Fruit fly (Drosophila melanogaster) whole organism, embryonic: Measurements from ENCODE around the gene Atpalpha.

Experiments
- Bteb2 ChIP-seq: fragments of 200-800 bp; sonication (Bioruptor generic); optimal IDR thresholded peaks from 2 replicates; lab custom pipeline; 2016; ENCODE audit warnings: missing biosample characterization, missing genetic modification characterization
- CG10267 ChIP-seq: fragments of 200-800 bp; sonication (Bioruptor generic); optimal IDR thresholded peaks from 2 replicates; lab custom pipeline; 2018; ENCODE audit warnings: missing biosample characterization, mild to moderate bottlenecking, missing genetic modification characterization, moderate library complexity
- CG10462 ChIP-seq: fragments of 200-800 bp; sonication (Bioruptor generic); optimal IDR thresholded peaks from 2 replicates; lab custom pipeline; 2016; ENCODE audit warnings: missing biosample characterization, missing genetic modification characterization
- CG12744 ChIP-seq: fragments of 200-800 bp; sonication (Bioruptor generic); optimal IDR thresholded peaks from 2 replicates; lab custom pipeline; 2016; ENCODE audit warnings: missing biosample characterization, missing genetic modification characterization
- CG12942 ChIP-seq: fragments of 200-800 bp; sonication (Bioruptor generic); optimal IDR thresholded peaks from 3 replicates; lab custom pipeline; 2016; ENCODE audit warnings: missing biosample characterization, missing genetic modification characterization
- CG13624 ChIP-seq: fragments of 200-800 bp; sonication (Bioruptor generic); optimal IDR thresholded peaks from 2 replicates; lab custom pipeline; 2016; ENCODE audit warnings: missing biosample characterization, missing genetic modification characterization
- CG14667 ChIP-seq: fragments of 200-800 bp; sonication (Bioruptor generic); IDR thresholded peaks from 2 replicates; pipeline ENCODE4 v1.3.6; 2022; ENCODE audit warnings: missing biosample characterization, missing genetic modification characterization
- CG15696 ChIP-seq: fragments of 200-800 bp; sonication (Bioruptor generic); optimal IDR thresholded peaks from 2 replicates; lab custom pipeline; 2019; ENCODE audit warnings: missing biosample characterization, mild to moderate bottlenecking, missing genetic modification characterization, moderate library complexity
- CG17829 ChIP-seq: fragments of 200-800 bp; optimal IDR thresholded peaks from 2 replicates; lab custom pipeline; 2019; ENCODE audit warnings: missing biosample characterization, mild to moderate bottlenecking, missing genetic modification characterization, moderate library complexity
- CG18476 ChIP-seq: fragments of 200-800 bp; sonication (Bioruptor generic); optimal IDR thresholded peaks from 2 replicates; lab custom pipeline; 2016; ENCODE audit warnings: missing biosample characterization, mild to moderate bottlenecking, missing genetic modification characterization
- CG18599 ChIP-seq: fragments of 200-800 bp; sonication (Bioruptor generic); optimal IDR thresholded peaks from 3 replicates; lab custom pipeline; 2017; ENCODE audit warnings: missing biosample characterization, missing genetic modification characterization, mild to moderate bottlenecking, moderate library complexity, missing genetic modification reagents
- CG2678 ChIP-seq: fragments of 200-800 bp; sonication (Bioruptor generic); optimal IDR thresholded peaks from 3 replicates; lab custom pipeline; 2019; ENCODE audit warnings: missing biosample characterization, mild to moderate bottlenecking, missing genetic modification characterization, moderate library complexity
- CG2889 ChIP-seq: fragments of 200-800 bp; sonication (Bioruptor generic); IDR thresholded peaks from 3 replicates; pipeline ENCODE4 v1.3.6; 2022; ENCODE audit warnings: missing biosample characterization, missing genetic modification characterization
- CG3726 ChIP-seq: fragments of 200-800 bp; sonication (Bioruptor generic); IDR thresholded peaks from 3 replicates; pipeline ENCODE4, ENCODE4 v1.3.6; 2022; ENCODE audit warnings: missing biosample characterization, missing genetic modification characterization
- CG42726 ChIP-seq: fragments of 200-800 bp; sonication (Bioruptor generic); IDR thresholded peaks from 2 replicates; pipeline ENCODE4 v1.3.6; 2022; ENCODE audit warnings: missing biosample characterization, missing genetic modification characterization; ENCODE audit not compliant: partially characterized antibody
- CG5245 ChIP-seq: fragments of 200-800 bp; sonication (Bioruptor generic); optimal IDR thresholded peaks from 3 replicates; lab custom pipeline; 2016; ENCODE audit warnings: missing biosample characterization, missing genetic modification characterization
- CG6272 ChIP-seq: fragments of 200-800 bp; sonication (Bioruptor generic); IDR thresholded peaks from 2 replicates; pipeline ENCODE4 v1.3.6; 2022; ENCODE audit warnings: missing biosample characterization, missing genetic modification characterization
- CG6791 ChIP-seq: fragments of 200-800 bp; sonication (Bioruptor generic); IDR thresholded peaks from 3 replicates; pipeline ENCODE4 v1.3.6; 2022; ENCODE audit warnings: missing biosample characterization, missing genetic modification characterization; ENCODE audit not compliant: partially characterized antibody
- CG7786 ChIP-seq: fragments of 200-800 bp; sonication (Bioruptor generic); optimal IDR thresholded peaks from 2 replicates; lab custom pipeline; 2016; ENCODE audit warnings: missing biosample characterization, missing genetic modification characterization
- CG8765 ChIP-seq: fragments of 200-800 bp; sonication (Bioruptor generic); IDR thresholded peaks from 2 replicates; pipeline ENCODE4 v1.3.6; 2022; ENCODE audit warnings: missing biosample characterization, missing genetic modification characterization
- Dek ChIP-seq: fragments of 200-800 bp; sonication (Bioruptor generic); optimal IDR thresholded peaks from 3 replicates; lab custom pipeline; 2019; ENCODE audit warnings: missing biosample characterization, mild to moderate bottlenecking, missing genetic modification characterization, moderate library complexity
- Gug ChIP-seq: fragments of 200-800 bp; sonication (Bioruptor generic); IDR thresholded peaks from 4 replicates; pipeline ENCODE4 v1.3.6; 2022; ENCODE audit warnings: missing biosample characterization, missing genetic modification characterization
- HLH4C ChIP-seq: fragments of 200-800 bp; sonication (Bioruptor generic); IDR thresholded peaks from 3 replicates; pipeline ENCODE4 v1.3.6; 2022; ENCODE audit warnings: missing biosample characterization, missing genetic modification characterization; ENCODE audit not compliant: partially characterized antibody
- HLHmδ ChIP-seq: fragments of 200-800 bp; sonication (Bioruptor generic); optimal IDR thresholded peaks from 2 replicates; lab custom pipeline; 2018; ENCODE audit warnings: missing biosample characterization, mild to moderate bottlenecking, missing genetic modification characterization, moderate library complexity
- Jarid2 ChIP-seq: fragments of 200-800 bp; sonication (Bioruptor generic); optimal IDR thresholded peaks from 3 replicates; lab custom pipeline; 2017; ENCODE audit warnings: mild to moderate bottlenecking, missing biosample characterization, missing genetic modification reagents, missing genetic modification characterization
- Neu2 ChIP-seq: fragments of 200-800 bp; sonication (Bioruptor generic); optimal IDR thresholded peaks from 3 replicates; lab custom pipeline; 2016; ENCODE audit warnings: missing biosample characterization, missing genetic modification characterization, borderline replicate concordance
- Ravus ChIP-seq: fragments of 200-800 bp; sonication (Bioruptor generic); IDR thresholded peaks from 2 replicates; pipeline ENCODE4 v1.3.6; 2022; ENCODE audit warnings: missing biosample characterization, missing genetic modification characterization
- Sry-δ ChIP-seq: fragments of 200-800 bp; sonication (Bioruptor generic); optimal IDR thresholded peaks from 2 replicates; lab custom pipeline; 2016; ENCODE audit warnings: missing biosample characterization, missing genetic modification characterization
- Usf ChIP-seq: fragments of 200-800 bp; sonication (Bioruptor generic); optimal IDR thresholded peaks from 2 replicates; lab custom pipeline; 2017; ENCODE audit warnings: missing genotype, missing biosample characterization, missing genetic modification characterization
- ab ChIP-seq: fragments of 200-800 bp; sonication (Bioruptor generic); optimal IDR thresholded peaks from 2 replicates; lab custom pipeline; 2016; ENCODE audit warnings: missing biosample characterization, missing genetic modification characterization
- al ChIP-seq: fragments of 200-800 bp; sonication (Bioruptor generic); IDR thresholded peaks from 2 replicates; pipeline ENCODE4 v1.3.6; 2022; ENCODE audit warnings: missing biosample characterization, missing genetic modification characterization
- btn ChIP-seq: fragments of 200-800 bp; sonication (Bioruptor generic); optimal IDR thresholded peaks from 2 replicates; lab custom pipeline; 2016; ENCODE audit warnings: missing biosample characterization, missing genetic modification characterization
- cas ChIP-seq: fragments of 200-800 bp; sonication (Bioruptor generic); IDR thresholded peaks from 2 replicates; pipeline ENCODE4 v1.3.6; 2022; ENCODE audit warnings: missing biosample characterization, missing genetic modification characterization
- chn ChIP-seq: fragments of 200-800 bp; sonication (Bioruptor generic); optimal IDR thresholded peaks from 2 replicates; lab custom pipeline; 2016; ENCODE audit warnings: missing biosample characterization, missing genetic modification characterization
- gem ChIP-seq: fragments of 200-800 bp; sonication (Bioruptor generic); optimal IDR thresholded peaks from 2 replicates; lab custom pipeline; 2019; ENCODE audit warnings: missing biosample characterization, mild to moderate bottlenecking, missing genetic modification characterization, moderate library complexity
- jigr1 ChIP-seq: fragments of 200-800 bp; sonication (Bioruptor generic); IDR thresholded peaks from 3 replicates; pipeline ENCODE4 v1.3.6; 2022; ENCODE audit warnings: missing biosample characterization, missing genetic modification characterization
- lilli ChIP-seq: fragments of 200-800 bp; sonication (Bioruptor generic); optimal IDR thresholded peaks from 3 replicates; lab custom pipeline; 2016; ENCODE audit warnings: missing biosample characterization, missing genetic modification characterization
- nau ChIP-seq: fragments of 200-800 bp; sonication (Bioruptor generic); optimal IDR thresholded peaks from 3 replicates; lab custom pipeline; 2017; ENCODE audit warnings: missing biosample characterization, mild to moderate bottlenecking, missing genetic modification characterization, missing genetic modification reagents
- p53 ChIP-seq: fragments of 200-800 bp; sonication (Bioruptor generic); optimal IDR thresholded peaks from 2 replicates; lab custom pipeline; 2016; ENCODE audit warnings: missing biosample characterization, missing genetic modification characterization
- prd ChIP-seq, 3 experiments: fragments of >200 bp in 2 of 3; fragments of 200-800 bp in 1 of 3; sonication (Bioruptor generic) in 1 of 3; optimal IDR thresholded peaks in 2 of 3; IDR thresholded peaks in 1 of 3; 2 replicates in 2 of 3; 3 replicates in 1 of 3; pipeline versions ENCODE4 v1.3.6 to Lab custom; 2017 to 2022; ENCODE audit warnings: missing biosample characterization in 1 of 3, missing genetic modification characterization in 1 of 3
- ranshi ChIP-seq: fragments of 200-800 bp; sonication (Bioruptor generic); IDR thresholded peaks from 2 replicates; pipeline ENCODE4 v1.3.6; 2022; ENCODE audit warnings: missing biosample characterization, missing genetic modification characterization
- row ChIP-seq: fragments of 200-800 bp; sonication (Bioruptor generic); IDR thresholded peaks from 3 replicates; pipeline ENCODE4 v1.3.6; 2022; ENCODE audit warnings: missing biosample characterization, missing genetic modification characterization
- run ChIP-seq: fragments of 200-800 bp; sonication (Bioruptor generic); optimal IDR thresholded peaks from 3 replicates; lab custom pipeline; 2018; ENCODE audit warnings: missing biosample characterization, mild to moderate bottlenecking, missing genetic modification characterization
- slou ChIP-seq: fragments of 200-800 bp; sonication (Bioruptor generic); optimal IDR thresholded peaks from 3 replicates; lab custom pipeline; 2016; ENCODE audit warnings: missing biosample characterization, missing genetic modification characterization
- tna ChIP-seq: fragments of 200-800 bp; sonication (Bioruptor generic); IDR thresholded peaks from 2 replicates; pipeline ENCODE4 v1.3.6; 2022; ENCODE audit warnings: missing biosample characterization, missing genetic modification characterization; ENCODE audit not compliant: partially characterized antibody
- vnd ChIP-seq: fragments of 200-800 bp; sonication (Bioruptor generic); IDR thresholded peaks from 3 replicates; pipeline ENCODE4 v1.3.6; 2022; ENCODE audit warnings: missing biosample characterization, missing genetic modification characterization; ENCODE audit not compliant: partially characterized antibody

Gene Atpalpha

DNA sequence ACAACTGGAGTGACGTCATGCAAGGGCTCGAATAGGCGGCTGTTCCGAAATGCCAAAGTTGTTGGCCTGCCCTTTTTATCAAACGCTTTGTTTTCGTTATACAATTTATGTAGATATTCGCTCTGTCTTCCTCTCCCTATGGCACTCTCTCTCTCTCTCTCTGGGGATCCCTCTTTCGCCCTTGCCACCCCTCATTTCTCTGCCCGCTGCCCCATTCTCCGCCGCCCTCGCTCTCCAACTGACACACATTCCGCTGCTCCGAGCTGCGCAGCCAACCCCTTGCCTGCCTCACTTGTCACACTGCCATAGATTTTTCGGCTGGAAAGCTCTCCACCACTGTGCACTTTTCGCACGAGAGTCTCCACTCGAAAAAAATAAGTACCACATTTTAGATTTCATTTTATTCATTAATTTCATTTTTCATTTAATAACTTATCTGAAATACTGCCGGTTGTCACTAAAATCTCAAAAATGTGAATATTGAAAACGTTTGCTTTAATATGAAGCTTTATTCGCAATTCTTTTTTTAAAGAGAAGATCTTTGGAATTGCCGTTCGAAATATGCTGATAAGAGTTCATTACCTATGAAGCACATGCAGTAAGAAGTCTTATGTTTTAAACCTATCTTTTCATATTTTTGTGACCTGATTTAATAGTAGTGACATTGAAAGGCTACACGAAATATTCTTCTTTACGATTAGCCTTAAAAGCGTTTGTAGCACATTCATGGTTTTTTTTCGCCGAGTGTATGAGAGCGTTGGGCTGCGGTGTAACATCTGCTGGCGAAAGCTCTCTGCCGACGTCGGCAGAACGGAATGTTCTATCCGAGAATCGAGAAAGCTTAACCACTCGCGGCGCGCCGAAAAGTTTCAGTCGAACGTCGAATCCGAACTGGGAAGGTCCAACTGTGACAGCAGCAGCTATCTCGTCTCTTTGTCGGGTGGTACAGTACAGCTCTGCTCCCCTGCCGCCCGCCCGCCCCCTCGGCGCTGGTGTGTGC is 8.7 kb downstream of the Atpalpha start (continued):
- TF ChIP-seq nau (GFP tag; lab: Kevin White, UChicago) (peak; percentile 88), row (GFP tag; lab: Robert Waterston, UW) (peak; percentile 87), Sry-δ (peak; percentile 45), CG12744 (GFP tag; lab: Kevin White, UChicago) (peak; percentile 68), CG42726 (GFP tag; lab: Robert Waterston, UW) (0 out of 2 replicates have a peak, but pooled peaks have one; percentile 44), CG18476 (GFP tag; lab: Kevin White, UChicago) (peak; percentile 91), CG17829 (tag; lab: Kevin White, UChicago) (peak; percentile 83), Usf (GFP tag; lab: Kevin White, UChicago) (peak; percentile 81), slou (peak; percentile 75), Bteb2 (GFP tag; lab: Kevin White, UChicago) (peak; percentile 75), CG2678 (tag; lab: Kevin White, UChicago) (peak; percentile 97), btn (GFP tag; lab: Kevin White, UChicago) (peak; percentile 42), CG12942 (GFP tag; lab: Kevin White, UChicago) (peak; percentile 58), Jarid2 (peak; percentile 94), CG6272 (peak; percentile 50; the same call in 1 of the 2 replicates), chn (GFP tag; lab: Kevin White, UChicago) (peak; percentile 61), p53 (GFP tag; lab: Kevin White, UChicago) (peak; percentile 72), CG13624 (GFP tag; lab: Kevin White, UChicago) (peak; percentile 81), jigr1 (GFP tag; lab: Robert Waterston, UW) (peak; percentile 53; the same call in 1 of the 3 replicates), ab (GFP tag; lab: Kevin White, UChicago) (no peak), CG8765 (GFP tag; lab: Robert Waterston, UW) (peak; percentile 5; the same call in 1 of the 2 replicates), CG2889 (GFP tag; lab: Robert Waterston, UW) (0 out of 3 replicates have a peak, but pooled peaks have one; percentile 15), CG5245 (GFP tag; lab: Kevin White, UChicago) (peak; percentile 67), prd (optimal IDR thresholded peaks at IDR 0.05; lab: Kevin White, UChicago) (no peak), prd (GFP tag; IDR thresholded peaks at IDR 0.05; lab: Robert Waterston, UW) (peak; percentile 64; the same call in 2 of the 3 replicates), CG18599 (GFP tag; lab: Kevin White, UChicago) (peak; percentile 94), Ravus (no peak; the same call in 1 of the 2 replicates), ranshi (GFP tag; lab: Robert Waterston, UW) (peak; percentile 35), Dek (tag; lab: Kevin White, UChicago) (peak; percentile 86), HLHmδ (GFP tag; lab: Kevin White, UChicago) (no peak), Gug (peak; percentile 65), cas (GFP tag; lab: Robert Waterston, UW) (no peak), CG10267 (tag; lab: Kevin White, UChicago) (peak; percentile 79), HLH4C (GFP tag; lab: Robert Waterston, UW) (peak; percentile 12; the same call in 1 of the 3 replicates), CG7786 (GFP tag; lab: Kevin White, UChicago) (peak; percentile 82), CG15696 (tag; lab: Kevin White, UChicago) (peak; percentile 25), CG14667 (no peak; the same call in 1 of the 2 replicates), gem (tag; lab: Kevin White, UChicago) (peak; percentile 91), al (no peak; the same call in 1 of the 2 replicates), Neu2 (GFP tag; lab: Kevin White, UChicago) (peak; percentile 1), tna (GFP tag; lab: Robert Waterston, UW) (0 out of 2 replicates have a peak, but pooled peaks have one; percentile 44), run (tag; lab: Kevin White, UChicago) (peak; percentile 80), CG3726 (peak; percentile 73; the same call in 1 of the 3 replicates), CG6791 (GFP tag; lab: Robert Waterston, UW) (peak; percentile 9; the same call in 1 of the 3 replicates), lilli (GFP tag; lab: Kevin White, UChicago) (peak; percentile 88), CG10462 (GFP tag; lab: Kevin White, UChicago) (peak; percentile 76), vnd (GFP tag; lab: Robert Waterston, UW) (no peak)
